Worm (Caenorhabditis elegans) whole organism, mixed stage, embryonic: Measurements from ENCODE around the gene T11F9.21.

Source experiments
- blmp-1 ChIP-seq: fragments of 150-350 bp; optimal IDR thresholded peaks from 2 replicates; lab custom pipeline; 2014; ENCODE audit warnings: missing biosample characterization, missing genetic modification characterization
- ceh-43 ChIP-seq: fragments of 200-800 bp; sonication (Bioruptor generic); optimal IDR thresholded peaks from 2 replicates; lab custom pipeline; 2018; ENCODE audit warnings: mild to moderate bottlenecking, missing genetic modification characterization, moderate library complexity, missing compliant biosample characterization
- ceh-83 ChIP-seq: fragments of 200-800 bp; sonication (Bioruptor generic); optimal IDR thresholded peaks from 2 replicates; lab custom pipeline; 2018; ENCODE audit warnings: mild to moderate bottlenecking, missing genetic modification characterization, missing compliant biosample characterization
- cnd-1 ChIP-seq: fragments of 200-800 bp; sonication (Bioruptor generic); optimal IDR thresholded peaks from 2 replicates; lab custom pipeline; 2018; ENCODE audit warnings: mild to moderate bottlenecking, missing genetic modification characterization, missing compliant biosample characterization
- drap-1 ChIP-seq: fragments of 200-800 bp; sonication (Bioruptor generic); optimal IDR thresholded peaks from 3 replicates; lab custom pipeline; 2018; ENCODE audit warnings: mild to moderate bottlenecking, missing genetic modification characterization, missing compliant biosample characterization
- elt-3 ChIP-seq: fragments of 150-350 bp; optimal IDR thresholded peaks from 2 replicates; lab custom pipeline; 2014; ENCODE audit warnings: missing biosample characterization, missing genetic modification characterization
- flh-1 ChIP-seq: fragments of 200-800 bp; sonication (Bioruptor generic); optimal IDR thresholded peaks from 2 replicates; lab custom pipeline; 2018; ENCODE audit warnings: mild to moderate bottlenecking, missing genetic modification characterization, moderate library complexity, missing compliant biosample characterization
- ham-2 ChIP-seq: fragments of 200-800 bp; sonication (Bioruptor generic); optimal IDR thresholded peaks from 2 replicates; lab custom pipeline; 2018; ENCODE audit warnings: mild to moderate bottlenecking, missing genetic modification characterization, missing compliant biosample characterization
- hlh-1 ChIP-seq: fragments of 150-350 bp; optimal IDR thresholded peaks from 2 replicates; lab custom pipeline; 2014; ENCODE audit warnings: missing biosample characterization, missing genetic modification reagents, missing genetic modification characterization
- lin-32 ChIP-seq: fragments of 200-800 bp; sonication (Bioruptor generic); optimal IDR thresholded peaks from 2 replicates; lab custom pipeline; 2018; ENCODE audit warnings: mild to moderate bottlenecking, missing genetic modification characterization, missing compliant biosample characterization
- lsy-2 ChIP-seq: fragments of 150-350 bp; optimal IDR thresholded peaks from 2 replicates; lab custom pipeline; 2014; ENCODE audit warnings: missing biosample characterization, missing genetic modification characterization
- mab-5 ChIP-seq: fragments of 150-350 bp; optimal IDR thresholded peaks from 2 replicates; lab custom pipeline; 2014; ENCODE audit warnings: missing biosample characterization, missing genetic modification characterization
- mep-1 ChIP-seq: fragments of 150-350 bp; optimal IDR thresholded peaks from 2 replicates; lab custom pipeline; 2017; ENCODE audit warnings: missing biosample characterization, missing genetic modification reagents, missing genetic modification characterization, inconsistent platforms
- mls-2 ChIP-seq: sonication (generic microtip); optimal IDR thresholded peaks from 2 replicates; lab custom pipeline; 2016; ENCODE audit warnings: mild to moderate bottlenecking, missing genetic modification characterization, moderate library complexity, missing compliant biosample characterization
- nhr-12 ChIP-seq: fragments of 150-350 bp; optimal IDR thresholded peaks from 2 replicates; lab custom pipeline; 2014; ENCODE audit warnings: missing biosample characterization, missing genetic modification characterization
- nhr-2 ChIP-seq: fragments of 150-350 bp; optimal IDR thresholded peaks from 2 replicates; lab custom pipeline; 2014; ENCODE audit warnings: missing biosample characterization, missing genetic modification characterization
- nhr-237 ChIP-seq: fragments of 150-350 bp; optimal IDR thresholded peaks from 2 replicates; lab custom pipeline; 2014; ENCODE audit warnings: missing biosample characterization, missing genetic modification characterization
- nhr-28 ChIP-seq: fragments of 150-350 bp; optimal IDR thresholded peaks from 2 replicates; lab custom pipeline; 2014; ENCODE audit warnings: missing biosample characterization, missing genetic modification characterization
- nhr-76 ChIP-seq: sonication (generic microtip); optimal IDR thresholded peaks from 2 replicates; lab custom pipeline; 2017; ENCODE audit warnings: missing biosample characterization, missing genetic modification characterization
- pha-4 ChIP-seq: fragments of 150-350 bp; optimal IDR thresholded peaks from 2 replicates; lab custom pipeline; 2018; ENCODE audit warnings: missing biosample characterization, missing genetic modification reagents, missing genetic modification characterization
- sem-2 ChIP-seq: fragments of 200-800 bp; sonication (Bioruptor generic); optimal IDR thresholded peaks from 2 replicates; lab custom pipeline; 2018; ENCODE audit warnings: mild to moderate bottlenecking, missing genetic modification characterization, missing compliant biosample characterization
- sptf-1 ChIP-seq: sonication (generic microtip); optimal IDR thresholded peaks from 2 replicates; lab custom pipeline; 2017; ENCODE audit warnings: mild to moderate bottlenecking, missing genetic modification characterization, moderate library complexity, missing compliant biosample characterization
- tbx-8 ChIP-seq: fragments of 200-800 bp; sonication (Bioruptor generic); optimal IDR thresholded peaks from 2 replicates; lab custom pipeline; 2018; ENCODE audit warnings: mild to moderate bottlenecking, missing genetic modification characterization, moderate library complexity, missing compliant biosample characterization
- unc-120 ChIP-seq: sonication (generic microtip); optimal IDR thresholded peaks from 2 replicates; lab custom pipeline; 2017; ENCODE audit warnings: missing genetic modification characterization, missing compliant biosample characterization; ENCODE audit not compliant: poor library complexity, severe bottlenecking
- unc-39 ChIP-seq: fragments of 150-350 bp; optimal IDR thresholded peaks from 2 replicates; lab custom pipeline; 2014; ENCODE audit warnings: missing biosample characterization, missing genetic modification characterization
- unc-62 ChIP-seq: fragments of 150-350 bp; optimal IDR thresholded peaks from 2 replicates; lab custom pipeline; 2014; ENCODE audit warnings: missing biosample characterization, missing genetic modification reagents, missing genetic modification characterization
- zip-8 ChIP-seq: fragments of 150-350 bp; optimal IDR thresholded peaks from 2 replicates; lab custom pipeline; 2014; ENCODE audit warnings: missing biosample characterization, missing genetic modification characterization
- ztf-11 ChIP-seq: fragments of 150-350 bp; optimal IDR thresholded peaks from 2 replicates; lab custom pipeline; 2014; ENCODE audit warnings: missing biosample characterization, missing genetic modification characterization

T11F9.21 gene

DNA sequence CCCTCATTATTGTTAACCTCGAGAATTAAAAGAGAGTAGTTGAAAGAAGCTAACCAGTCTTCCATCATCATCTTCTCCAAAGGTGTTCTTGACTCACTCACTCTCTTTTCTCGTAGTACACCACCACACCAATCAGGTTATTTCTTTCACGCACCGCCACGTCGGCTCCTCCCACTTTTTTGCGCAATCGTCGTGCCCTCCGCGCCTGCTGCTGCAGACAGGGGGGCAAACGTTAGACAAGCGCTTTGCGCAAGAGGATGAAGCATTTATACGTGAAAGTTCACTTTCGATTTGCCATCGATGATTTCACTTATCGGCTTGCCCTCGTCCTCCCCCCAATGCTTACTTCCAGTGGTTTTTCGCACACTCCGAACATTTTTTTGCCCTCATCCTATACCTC is 32.8 kb downstream of the T11F9.21 start:
- peak; percentile 28 for TF ChIP-seq sptf-1 (tag; lab: Kevin White, UChicago)
- TF ChIP-seq nhr-12 (tag; lab: Kevin White, UChicago): no peak
- no peak for TF ChIP-seq cnd-1
- peak; percentile 70 for TF ChIP-seq blmp-1 (tag; lab: Kevin White, UChicago)
- peak; percentile 44 for TF ChIP-seq ham-2 (GFP tag; lab: Kevin White, UChicago)

DNA sequence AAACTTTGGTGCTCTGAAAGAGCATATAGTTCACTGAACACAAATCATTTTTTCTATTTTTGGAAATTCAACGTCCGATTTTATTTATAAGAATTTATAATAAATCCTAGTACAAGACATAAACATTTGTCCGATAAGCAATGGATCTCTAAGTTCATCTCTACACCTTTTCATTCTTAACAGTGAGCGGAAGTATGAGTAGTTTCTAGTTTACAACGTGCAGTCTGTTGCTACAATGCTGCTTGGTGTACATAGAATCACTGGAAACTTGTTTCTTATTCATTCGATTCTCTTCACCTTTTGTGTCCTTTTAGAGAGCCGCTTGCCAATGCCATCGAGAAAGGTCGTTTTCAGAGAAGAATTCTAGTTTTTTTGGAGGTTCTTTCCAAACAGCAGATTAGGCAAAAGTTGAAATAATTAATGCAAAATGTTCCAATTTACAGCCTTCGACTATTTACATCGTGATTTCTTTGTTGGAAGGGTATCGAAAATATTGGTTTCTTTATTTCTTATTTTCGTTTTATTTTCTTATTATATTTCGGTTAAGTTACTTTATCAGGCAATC is 34.5 kb downstream of the T11F9.21 start:
- TF ChIP-seq nhr-237 (tag; lab: Kevin White, UChicago) (no peak), nhr-2 (tag; lab: Kevin White, UChicago) (no peak), mls-2 (no peak), flh-1 (GFP tag; lab: Kevin White, UChicago) (no peak), nhr-76 (tag; lab: Kevin White, UChicago) (no peak), ceh-43 (GFP tag; lab: Kevin White, UChicago) (no peak), zip-8 (tag; lab: Kevin White, UChicago) (no peak), sptf-1 (tag; lab: Kevin White, UChicago) (no peak), pha-4 (no peak), drap-1 (no peak), ztf-11 (no peak)

DNA sequence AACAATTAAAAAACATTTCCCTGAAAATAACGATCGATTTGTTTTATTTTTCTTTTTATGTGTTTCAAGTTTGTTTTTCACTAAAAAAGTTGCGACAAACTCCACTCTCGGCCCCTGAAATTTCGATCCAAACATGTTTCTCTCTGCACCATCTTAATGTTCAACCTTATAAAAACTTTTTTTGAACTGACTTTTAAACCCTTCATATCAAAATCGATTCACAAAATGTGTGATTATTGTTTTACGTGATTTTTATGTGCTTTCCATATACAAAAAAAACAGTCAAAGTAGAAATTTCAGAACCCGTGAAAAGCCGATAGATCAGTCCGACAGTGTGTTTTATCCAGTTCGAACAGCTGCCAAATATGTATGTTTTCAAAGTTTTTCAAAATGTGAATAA is 35.0 kb downstream of the T11F9.21 start, which contains the start of gene ccch-1:
Gene ccch-1, plus strand, starts transcription at position 301 of the 400 bp plus-strand sequence.
- TF ChIP-seq unc-62: no peak
- TF ChIP-seq ceh-43 (GFP tag; lab: Kevin White, UChicago): no peak
- TF ChIP-seq mep-1 (tag; lab: Kevin White, UChicago): no peak
- TF ChIP-seq nhr-28 (tag; lab: Kevin White, UChicago): no peak
- no peak for TF ChIP-seq zip-8 (tag; lab: Kevin White, UChicago)

DNA sequence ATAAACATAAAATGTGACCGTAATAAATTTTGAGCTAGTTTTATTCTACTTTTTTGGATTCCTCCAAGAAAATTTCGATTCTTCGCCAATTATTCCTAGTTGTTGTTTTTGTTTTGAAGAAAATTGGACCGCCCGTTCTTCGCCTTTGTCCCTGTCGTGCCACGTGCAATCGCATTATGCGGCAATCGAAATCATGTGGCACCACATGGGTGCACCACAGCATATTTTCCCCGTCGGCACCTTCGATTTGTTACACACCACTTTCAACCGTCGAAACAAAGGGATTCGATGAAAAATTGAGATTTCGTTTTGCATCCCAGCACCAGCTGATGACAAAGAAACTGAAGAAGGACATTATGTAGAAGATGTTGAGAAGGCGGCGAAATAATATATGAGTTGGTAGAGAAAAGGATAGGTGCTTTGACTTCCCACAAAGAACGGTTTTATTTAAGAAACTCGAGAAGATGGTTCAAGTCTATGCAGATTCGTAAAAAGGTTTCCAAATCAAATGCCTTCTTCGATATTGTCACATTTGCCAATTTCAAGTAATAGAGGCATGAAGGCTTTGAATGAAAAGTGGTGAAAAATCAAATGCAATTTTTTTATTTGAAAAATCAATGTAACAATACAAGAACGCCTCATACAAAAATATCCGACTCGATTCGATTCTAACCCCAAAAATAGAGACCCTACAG is 36.2 kb downstream of the T11F9.21 start:
- no peak for TF ChIP-seq nhr-237 (tag; lab: Kevin White, UChicago)
- no peak for TF ChIP-seq pha-4
- TF ChIP-seq elt-3 (tag; lab: Kevin White, UChicago): no peak
- no peak for TF ChIP-seq tbx-8 (GFP tag; lab: Kevin White, UChicago)
- peak; percentile 19 for TF ChIP-seq unc-120 (tag; lab: Kevin White, UChicago)
- TF ChIP-seq hlh-1: peak; percentile 11
- no peak for TF ChIP-seq unc-62
- no peak for TF ChIP-seq zip-8 (tag; lab: Kevin White, UChicago)
- no peak for TF ChIP-seq lin-32
- TF ChIP-seq, all 35 proteins: peak for 2

DNA sequence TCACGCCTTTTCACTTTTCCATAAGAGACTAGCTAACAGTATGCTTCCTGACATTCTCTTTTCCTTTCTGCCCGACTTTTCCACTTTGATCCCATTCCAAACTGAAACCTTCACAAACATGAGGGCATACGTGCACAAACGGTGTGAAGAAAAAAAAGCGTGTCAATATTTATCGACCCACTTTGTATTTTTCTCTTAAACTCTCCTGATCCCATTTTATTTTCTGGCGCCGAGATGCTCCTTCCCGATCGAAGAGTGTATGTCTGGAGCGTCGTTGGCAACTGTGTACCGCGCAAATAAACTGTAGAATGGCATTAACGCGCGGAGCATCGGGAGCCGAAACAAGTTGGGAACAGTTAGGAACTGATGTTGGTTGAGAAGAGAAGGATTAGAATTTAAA is 37.0 kb downstream of the T11F9.21 start:
- TF ChIP-seq nhr-237 (tag; lab: Kevin White, UChicago) (peak; percentile 27), nhr-28 (tag; lab: Kevin White, UChicago) (no peak)

DNA sequence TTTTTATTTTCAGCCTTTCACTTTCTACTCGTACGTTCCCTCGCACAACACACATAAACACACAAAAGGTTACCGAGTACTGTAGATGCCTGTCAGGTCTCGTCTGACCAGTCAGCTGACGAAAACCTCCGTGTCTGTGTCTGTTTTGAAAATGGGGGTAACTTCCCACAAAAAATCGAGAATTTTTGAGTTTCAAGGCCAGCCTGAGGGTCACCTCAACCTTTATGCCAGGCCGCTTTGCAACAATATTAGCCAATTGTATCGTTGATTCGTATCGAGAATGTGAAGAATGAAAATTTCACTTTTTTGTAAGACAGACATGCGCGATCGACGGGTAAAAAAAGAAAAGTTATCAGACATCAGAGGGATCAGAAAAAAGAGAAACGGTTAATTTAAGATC is 38.5 kb downstream of the T11F9.21 start:
- TF ChIP-seq ceh-83 (no peak), lin-32 (no peak), ceh-43 (GFP tag; lab: Kevin White, UChicago) (no peak), lsy-2 (tag; lab: Kevin White, UChicago) (no peak), tbx-8 (GFP tag; lab: Kevin White, UChicago) (no peak), nhr-76 (tag; lab: Kevin White, UChicago) (no peak), flh-1 (GFP tag; lab: Kevin White, UChicago) (no peak), ztf-11 (no peak), hlh-1 (no peak), unc-39 (tag; lab: Kevin White, UChicago) (no peak), ham-2 (GFP tag; lab: Kevin White, UChicago) (no peak), mab-5 (tag; lab: Kevin White, UChicago) (no peak), sem-2 (GFP tag; lab: Kevin White, UChicago) (no peak), zip-8 (tag; lab: Kevin White, UChicago) (no peak)
- TF ChIP-seq, all 35 proteins: peak for 0
